Worm (Caenorhabditis elegans) whole organism, L3 larva: ENCODE measurements around the gene C14A6.13.

Experiments
- R02D3.7 ChIP-seq: fragments of 150-350 bp; optimal IDR thresholded peaks from 2 replicates; lab custom pipeline; 2014; ENCODE audit warnings: missing biosample characterization, missing genetic modification characterization
- ZK546.5 ChIP-seq: sonication (generic microtip); optimal IDR thresholded peaks from 2 replicates; lab custom pipeline; 2017; ENCODE audit warnings: missing biosample characterization, missing genetic modification characterization
- aly-2 ChIP-seq: fragments of 150-350 bp; optimal IDR thresholded peaks from 2 replicates; lab custom pipeline; 2014; ENCODE audit warnings: missing biosample characterization, missing genetic modification characterization
- ama-1 ChIP-seq: fragments of 150-350 bp; optimal IDR thresholded peaks from 2 replicates; lab custom pipeline; 2018
- ceh-16 ChIP-seq: sonication (generic microtip); optimal IDR thresholded peaks from 2 replicates; lab custom pipeline; 2017; ENCODE audit warnings: missing biosample characterization, missing genetic modification characterization
- ceh-9 ChIP-seq: sonication (generic microtip); optimal IDR thresholded peaks from 2 replicates; lab custom pipeline; 2018; ENCODE audit warnings: missing biosample characterization, missing genetic modification characterization
- daf-12 ChIP-seq: fragments of 150-350 bp; optimal IDR thresholded peaks from 2 replicates; lab custom pipeline; 2014; ENCODE audit warnings: missing biosample characterization, missing genetic modification reagents, missing genetic modification characterization
- egl-5 ChIP-seq: fragments of 150-350 bp; optimal IDR thresholded peaks from 2 replicates; lab custom pipeline; 2017; ENCODE audit warnings: missing biosample characterization, missing genetic modification reagents, missing genetic modification characterization, inconsistent platforms
- elt-1 ChIP-seq: fragments of 150-350 bp; optimal IDR thresholded peaks from 2 replicates; lab custom pipeline; 2014; ENCODE audit warnings: missing biosample characterization, missing genetic modification characterization
- elt-2 ChIP-seq: sonication (generic microtip); optimal IDR thresholded peaks from 2 replicates; lab custom pipeline; 2016; ENCODE audit warnings: missing genetic modification reagents, mild to moderate bottlenecking, missing genetic modification characterization, missing compliant biosample characterization
- elt-3 ChIP-seq, 3 experiments: fragments of 150-350 bp in 1 of 3; sonication (generic microtip) in 2 of 3; optimal IDR thresholded peaks; 2 replicates in 2 of 3; 4 replicates in 1 of 3; lab custom pipeline; 2014 to 2017; ENCODE audit warnings: missing biosample characterization in 3 of 3, missing genetic modification characterization in 3 of 3
- fkh-10 ChIP-seq: sonication (generic microtip); optimal IDR thresholded peaks from 2 replicates; lab custom pipeline; 2017; ENCODE audit warnings: missing biosample characterization, missing genetic modification reagents, missing genetic modification characterization
- fos-1 ChIP-seq: fragments of 150-350 bp; optimal IDR thresholded peaks from 2 replicates; lab custom pipeline; 2014; ENCODE audit warnings: missing biosample characterization, missing genetic modification characterization
- hmg-11 ChIP-seq: sonication (generic microtip); optimal IDR thresholded peaks from 2 replicates; lab custom pipeline; 2016; ENCODE audit warnings: missing genetic modification characterization, missing compliant biosample characterization
- jun-1 ChIP-seq: fragments of 150-350 bp; optimal IDR thresholded peaks from 2 replicates; lab custom pipeline; 2014; ENCODE audit warnings: missing biosample characterization, missing genetic modification reagents, missing genetic modification characterization
- lin-15B ChIP-seq: fragments of 150-350 bp; optimal IDR thresholded peaks from 2 replicates; lab custom pipeline; 2014; ENCODE audit warnings: missing biosample characterization, missing genetic modification characterization
- lin-39 ChIP-seq: fragments of 150-350 bp; optimal IDR thresholded peaks from 2 replicates; lab custom pipeline; 2018; ENCODE audit warnings: missing biosample characterization, missing genetic modification reagents, missing genetic modification characterization
- mdl-1 ChIP-seq: fragments of 150-350 bp; optimal IDR thresholded peaks from 2 replicates; lab custom pipeline; 2014; ENCODE audit warnings: missing biosample characterization, missing genetic modification characterization
- mml-1 ChIP-seq: fragments of 150-350 bp; sonication (generic microtip); optimal IDR thresholded peaks from 3 replicates; lab custom pipeline; 2014; ENCODE audit warnings: missing biosample characterization, missing genetic modification characterization
- nfya-1 ChIP-seq: sonication (generic microtip); optimal IDR thresholded peaks from 2 replicates; lab custom pipeline; 2017; ENCODE audit warnings: missing genetic modification characterization, mild to moderate bottlenecking, missing compliant biosample characterization, antibody characterized with exemption, moderate library complexity; ENCODE audit not compliant: insufficient read depth
- nhr-12 ChIP-seq: fragments of 150-350 bp; optimal IDR thresholded peaks from 2 replicates; lab custom pipeline; 2014; ENCODE audit warnings: missing biosample characterization, missing genetic modification characterization
- nhr-23 ChIP-seq: fragments of 150-350 bp; optimal IDR thresholded peaks from 2 replicates; lab custom pipeline; 2014; ENCODE audit warnings: missing biosample characterization, missing genetic modification reagents, missing genetic modification characterization
- nhr-237 ChIP-seq: fragments of 150-350 bp; optimal IDR thresholded peaks from 2 replicates; lab custom pipeline; 2014; ENCODE audit warnings: missing biosample characterization, missing genetic modification characterization
- nhr-25 ChIP-seq: sonication (generic microtip); optimal IDR thresholded peaks from 2 replicates; lab custom pipeline; 2017; ENCODE audit warnings: missing biosample characterization, missing genetic modification characterization
- nhr-28 ChIP-seq: fragments of 150-350 bp; optimal IDR thresholded peaks from 2 replicates; lab custom pipeline; 2014; ENCODE audit warnings: missing biosample characterization, missing genetic modification characterization
- nhr-67 ChIP-seq: fragments of 150-350 bp; optimal IDR thresholded peaks from 2 replicates; lab custom pipeline; 2014; ENCODE audit warnings: missing biosample characterization, missing genetic modification characterization
- pha-4 ChIP-seq: fragments of 150-350 bp; optimal IDR thresholded peaks from 2 replicates; lab custom pipeline; 2014; ENCODE audit warnings: missing biosample characterization, missing genetic modification reagents, missing genetic modification characterization
- pqm-1 ChIP-seq: fragments of 150-350 bp; optimal IDR thresholded peaks from 2 replicates; lab custom pipeline; 2017; ENCODE audit warnings: missing biosample characterization, missing genetic modification characterization, inconsistent platforms
- sea-2 ChIP-seq: fragments of 150-350 bp; sonication (generic microtip); optimal IDR thresholded peaks from 4 replicates; lab custom pipeline; 2014; ENCODE audit warnings: missing biosample characterization, missing genetic modification reagents, missing genetic modification characterization
- skn-1 ChIP-seq: fragments of 150-350 bp; optimal IDR thresholded peaks from 2 replicates; lab custom pipeline; 2014; ENCODE audit warnings: missing biosample characterization, missing genetic modification characterization
- snpc-4 ChIP-seq: fragments of 150-350 bp; optimal IDR thresholded peaks from 2 replicates; lab custom pipeline; 2014; ENCODE audit warnings: missing biosample characterization, missing genetic modification characterization
- unc-39 ChIP-seq: sonication (generic microtip); optimal IDR thresholded peaks from 4 replicates; lab custom pipeline; 2017; ENCODE audit warnings: missing biosample characterization, missing genetic modification characterization
- unc-62 ChIP-seq: fragments of 150-350 bp; sonication (generic microtip); optimal IDR thresholded peaks from 4 replicates; lab custom pipeline; 2014; ENCODE audit warnings: missing biosample characterization, missing genetic modification reagents, missing genetic modification characterization
- zag-1 ChIP-seq: fragments of 150-350 bp; optimal IDR thresholded peaks from 2 replicates; lab custom pipeline; 2014; ENCODE audit warnings: missing biosample characterization, missing genetic modification characterization
- ztf-11 ChIP-seq: fragments of 150-350 bp; optimal IDR thresholded peaks from 2 replicates; lab custom pipeline; 2014; ENCODE audit warnings: missing biosample characterization, missing genetic modification characterization
- ztf-4 ChIP-seq: fragments of 150-350 bp; optimal IDR thresholded peaks from 2 replicates; lab custom pipeline; 2014; ENCODE audit warnings: missing biosample characterization, missing genetic modification characterization

Gene C14A6.13

ce11 chrV:18146077-18146476 lies 15.1 kb downstream of the C14A6.13 start, which contains the start of gene C14A6.3:
C14A6.3 (plus strand) TSS chrV:18146377.
- TF ChIP-seq ceh-16 (tag; lab: Kevin White, UChicago), result no peak
- TF ChIP-seq snpc-4 (tag; lab: Kevin White, UChicago), result no peak
- no peak for TF ChIP-seq skn-1 (tag; lab: Kevin White, UChicago)
- no peak for TF ChIP-seq nhr-237
- TF ChIP-seq ztf-11, result no peak
- no peak for TF ChIP-seq R02D3.7
- no peak for TF ChIP-seq lin-15B (tag; lab: Kevin White, UChicago)
- TF ChIP-seq nhr-28, result no peak
- no peak for TF ChIP-seq nhr-25 (tag; lab: Kevin White, UChicago)
- no peak for TF ChIP-seq nfya-1 (tag; lab: Kevin White, UChicago)
- TF ChIP-seq unc-39 (tag; lab: Kevin White, UChicago), result no peak

- TF ChIP-seq elt-1 (tag; lab: Kevin White, UChicago) (no peak), elt-2 (no peak), hmg-11 (no peak), lin-15B (tag; lab: Kevin White, UChicago) (no peak), ama-1 (lab: Kevin White, UChicago) (no peak), sea-2 (no peak), mml-1 (tag; lab: Kevin White, UChicago) (no peak), pqm-1 (tag; lab: Kevin White, UChicago) (no peak)
- TF ChIP-seq, all 47 proteins: peak for 0
Observed at ce11 chrV:18144442-18144841, 16.7 kb downstream of the C14A6.13 start.

- TF ChIP-seq sea-2 (no peak), skn-1 (tag; lab: Kevin White, UChicago) (no peak), mdl-1 (tag; lab: Kevin White, UChicago) (no peak), ztf-4 (tag; lab: Kevin White, UChicago) (no peak), fos-1 (tag; lab: Kevin White, UChicago) (no peak), elt-3 (tag; optimal IDR thresholded peaks at IDR 0.05; lab: Kevin White, UChicago) (no peak), pha-4 (no peak), fkh-10 (GFP tag; lab: Kevin White, UChicago) (no peak), jun-1 (tag; lab: Kevin White, UChicago) (no peak), nhr-237 (no peak), mml-1 (tag; lab: Kevin White, UChicago) (no peak), nhr-25 (tag; lab: Kevin White, UChicago) (no peak), aly-2 (tag; lab: Kevin White, UChicago) (no peak), egl-5 (tag; lab: Kevin White, UChicago) (no peak), elt-1 (tag; lab: Kevin White, UChicago) (no peak), nhr-28 (no peak), elt-2 (no peak), lin-15B (tag; lab: Kevin White, UChicago) (no peak)
Observed at ce11 chrV:18143445-18143844, 17.7 kb downstream of the C14A6.13 start, which contains the start of gene Y37H2A.14. Y37H2A.14 (plus strand) TSS chrV:18143745.

ce11 chrV:18142549-18142948 lies 18.6 kb downstream of the C14A6.13 start, which contains the start of gene Y37H2A.13:
Y37H2A.13 (plus strand) TSS chrV:18142849.
- TF ChIP-seq fkh-10 (GFP tag; lab: Kevin White, UChicago) (no peak), elt-3 (tag; optimal IDR thresholded peaks at IDR 0.05; lab: Kevin White, UChicago) (no peak), nhr-67 (no peak), ztf-11 (no peak), nhr-12 (tag; lab: Kevin White, UChicago) (no peak), nhr-23 (tag; lab: Kevin White, UChicago) (no peak), ceh-16 (tag; lab: Kevin White, UChicago) (no peak), ztf-4 (tag; lab: Kevin White, UChicago) (no peak), egl-5 (tag; lab: Kevin White, UChicago) (no peak), ceh-9 (tag; lab: Kevin White, UChicago) (no peak), R02D3.7 (no peak), lin-39 (tag; lab: Kevin White, UChicago) (no peak), daf-12 (tag; lab: Kevin White, UChicago) (no peak), pha-4 (no peak), unc-39 (tag; lab: Kevin White, UChicago) (no peak), skn-1 (tag; lab: Kevin White, UChicago) (no peak), unc-62 (no peak)

ce11 chrV:18141161-18141560 lies 20.0 kb downstream of the C14A6.13 start, which contains the start of gene Y37H2A.11:
Y37H2A.11 (plus strand) TSS chrV:18141461.
- TF ChIP-seq hmg-11 (no peak), aly-2 (tag; lab: Kevin White, UChicago) (no peak), ztf-11 (no peak), zag-1 (tag; lab: Kevin White, UChicago) (no peak), ZK546.5 (no peak)
